Fruit fly (Drosophila melanogaster): ENCODE results near the gene CG45490.
"Not testable (repeated sequence)": the region's sequence is repeated elsewhere in the genome, so short reads cannot be mapped to it uniquely, and the experiment has no call there.

DNA sequence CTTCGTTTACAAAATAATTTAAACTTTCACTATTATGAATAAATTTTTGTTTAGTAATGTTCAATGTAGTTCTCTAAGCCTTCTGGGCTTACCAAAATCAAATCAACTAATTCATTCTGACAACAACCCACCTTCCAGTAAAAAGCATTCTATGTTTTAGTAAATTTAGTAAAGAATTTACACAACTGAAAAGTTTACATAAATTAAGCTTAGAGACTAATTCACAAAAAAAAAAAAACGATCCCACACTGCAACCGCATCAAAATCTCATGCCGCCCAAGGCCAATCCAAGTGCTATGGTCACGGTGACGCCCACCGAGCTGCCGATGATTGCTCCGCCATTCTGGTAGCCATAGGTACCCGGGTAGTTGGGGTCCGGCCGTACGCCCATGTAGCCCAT is 13.8 kb downstream of the CG45490 start, which contains the start of gene CG45488:
- not testable (repeated sequence) for TF ChIP-seq psq (GFP tag; optimal IDR thresholded peaks at IDR 0.05); Myc (optimal IDR thresholded peaks at IDR 0.05); brk (GFP tag; optimal IDR thresholded peaks at IDR 0.05); foxo (GFP tag; optimal IDR thresholded peaks at IDR 0.05); sage (GFP tag; optimal IDR thresholded peaks at IDR 0.05); CG32264 (GFP tag; optimal IDR thresholded peaks at IDR 0.05)
